Worm (Caenorhabditis elegans) whole organism, late embryonic: ENCODE data around the gene Y43F8C.5.

Source experiments
- F13H6.1 ChIP-seq: sonication (generic microtip); optimal IDR thresholded peaks from 2 replicates; lab custom pipeline; 2016; ENCODE audit warnings: missing genetic modification characterization, missing compliant biosample characterization
- sdc-2 ChIP-seq: sonication (generic microtip); optimal IDR thresholded peaks from 2 replicates; lab custom pipeline; 2016; ENCODE audit warnings: missing genotype, missing genetic modification characterization, missing compliant biosample characterization
- sox-2 ChIP-seq: fragments of 200-800 bp; sonication (Bioruptor generic); IDR thresholded peaks from 2 replicates; pipeline ENCODE4 v1.3.6; 2022; ENCODE audit warnings: missing genetic modification reagents, missing genetic modification characterization, missing compliant biosample characterization
- tbx-2 ChIP-seq: sonication (generic microtip); optimal IDR thresholded peaks from 2 replicates; lab custom pipeline; 2016; ENCODE audit warnings: missing genetic modification characterization, missing compliant biosample characterization

DNA sequence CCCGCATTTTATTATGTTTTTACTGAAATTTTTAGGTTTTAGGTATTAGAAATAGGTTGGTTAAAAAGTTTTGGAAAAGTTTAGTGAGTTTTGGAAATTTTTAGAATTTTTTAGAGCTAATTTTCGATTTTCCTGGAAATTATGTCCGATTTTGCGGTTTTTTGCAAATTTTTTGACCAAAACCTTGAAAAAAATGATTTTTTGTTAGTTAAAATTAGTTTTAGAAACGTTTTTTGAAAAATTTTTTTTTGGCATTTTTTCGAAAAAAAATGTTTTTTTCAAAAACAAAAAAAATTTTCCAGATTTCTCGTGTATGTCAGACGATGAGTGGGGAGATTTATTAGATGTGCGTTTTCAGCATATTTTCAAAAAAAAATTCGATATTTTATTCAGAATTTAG is 7.7 kb downstream of the Y43F8C.5 start, which contains the start of gene dyf-19:
- no peak for TF ChIP-seq tbx-2
- TF ChIP-seq sox-2 (GFP tag; lab: Robert Waterston, UW), result no peak
- TF ChIP-seq F13H6.1 (tag; lab: Kevin White, UChicago), result no peak
- no peak for TF ChIP-seq sdc-2 (tag; lab: Kevin White, UChicago)
